Fruit fly (Drosophila melanogaster) whole organism, embryonic: Measurements from ENCODE around the gene Vm26Ac.

Source experiments
- Aef1 ChIP-seq: fragments of 200-800 bp; sonication (Bioruptor generic); IDR thresholded peaks from 3 replicates; pipeline ENCODE4 v1.3.6; 2022; ENCODE audit warnings: missing biosample characterization, missing genetic modification characterization
- CG10366 ChIP-seq: fragments of 200-800 bp; sonication (Bioruptor generic); IDR thresholded peaks from 2 replicates; pipeline ENCODE4 v1.3.6; 2022; ENCODE audit warnings: missing biosample characterization, missing genetic modification characterization
- CG11504 ChIP-seq: fragments of 200-800 bp; sonication (Bioruptor generic); optimal IDR thresholded peaks from 3 replicates; lab custom pipeline; 2019; ENCODE audit warnings: missing biosample characterization, mild to moderate bottlenecking, missing genetic modification characterization, moderate library complexity
- CG12155 ChIP-seq: fragments of 200-800 bp; sonication (Bioruptor generic); optimal IDR thresholded peaks from 3 replicates; lab custom pipeline; 2016; ENCODE audit warnings: missing biosample characterization, missing genetic modification characterization
- CG15011 ChIP-seq: fragments of 200-800 bp; sonication (Bioruptor generic); optimal IDR thresholded peaks from 3 replicates; lab custom pipeline; 2018; ENCODE audit warnings: missing biosample characterization, mild to moderate bottlenecking, missing genetic modification characterization
- CG3847 ChIP-seq: fragments of 200-800 bp; sonication (Bioruptor generic); IDR thresholded peaks from 2 replicates; pipeline ENCODE4 v1.3.6; 2022; ENCODE audit warnings: missing biosample characterization, missing genetic modification characterization
- CG43689 ChIP-seq: fragments of 200-800 bp; sonication (Bioruptor generic); IDR thresholded peaks from 2 replicates; pipeline ENCODE4 v1.3.6; 2022; ENCODE audit warnings: missing biosample characterization, missing genetic modification characterization
- GATAe ChIP-seq: fragments of 200-800 bp; sonication (Bioruptor generic); conservative IDR thresholded peaks from 2 replicates; pipeline ENCODE4 v1.3.6; 2022; ENCODE audit warnings: missing biosample characterization, missing genetic modification characterization
- MESR4 ChIP-seq: fragments of 200-800 bp; sonication (Bioruptor generic); optimal IDR thresholded peaks from 2 replicates; lab custom pipeline; 2018; ENCODE audit warnings: missing biosample characterization, mild to moderate bottlenecking, missing genetic modification characterization, moderate library complexity
- ind ChIP-seq: fragments of 200-800 bp; sonication (Bioruptor generic); optimal IDR thresholded peaks from 3 replicates; lab custom pipeline; 2016; ENCODE audit warnings: missing biosample characterization, missing genetic modification characterization
- maf-S ChIP-seq: fragments of 200-800 bp; sonication (Bioruptor generic); optimal IDR thresholded peaks from 2 replicates; lab custom pipeline; 2016; ENCODE audit warnings: missing biosample characterization, missing genetic modification characterization
- prd ChIP-seq, 3 experiments: fragments of >200 bp in 2 of 3; fragments of 200-800 bp in 1 of 3; sonication (Bioruptor generic) in 1 of 3; optimal IDR thresholded peaks in 2 of 3; IDR thresholded peaks in 1 of 3; 2 replicates in 2 of 3; 3 replicates in 1 of 3; pipeline versions ENCODE4 v1.3.6 to Lab custom; 2017 to 2022; ENCODE audit warnings: missing biosample characterization in 1 of 3, missing genetic modification characterization in 1 of 3
- ttk ChIP-seq: fragments of 200-800 bp; sonication (Bioruptor generic); IDR thresholded peaks from 2 replicates; pipeline ENCODE4 v2.1.2; 2022; ENCODE audit warnings: missing biosample characterization, missing genetic modification characterization

- TF ChIP-seq CG15011 (GFP tag; lab: Kevin White, UChicago), result no peak
- no peak for TF ChIP-seq MESR4
- no peak for TF ChIP-seq CG12155 (GFP tag; lab: Kevin White, UChicago)
- no peak for TF ChIP-seq GATAe (GFP tag; lab: Robert Waterston, UW)
- TF ChIP-seq ind (GFP tag; lab: Kevin White, UChicago), result no peak
- TF ChIP-seq CG43689, result no peak
- TF ChIP-seq CG11504, result no peak
- TF ChIP-seq ttk (GFP tag; lab: Robert Waterston, UW), result no peak
- TF ChIP-seq CG10366 (GFP tag; lab: Robert Waterston, UW), result no peak
- no peak for TF ChIP-seq Aef1
- no peak for TF ChIP-seq prd (optimal IDR thresholded peaks at IDR 0.05; lab: Kevin White, UChicago)
- TF ChIP-seq prd (GFP tag; IDR thresholded peaks at IDR 0.05; lab: Robert Waterston, UW), result no peak
- no peak for TF ChIP-seq maf-S (GFP tag; lab: Kevin White, UChicago)
- no peak for TF ChIP-seq CG3847 (GFP tag; lab: Robert Waterston, UW)
Observed at dm6 chr2L:5990447-5990846, 32.0 kb upstream of the Vm26Ac start.
